Worm (Caenorhabditis elegans): ENCODE results near the gene fut-1.

DNA sequence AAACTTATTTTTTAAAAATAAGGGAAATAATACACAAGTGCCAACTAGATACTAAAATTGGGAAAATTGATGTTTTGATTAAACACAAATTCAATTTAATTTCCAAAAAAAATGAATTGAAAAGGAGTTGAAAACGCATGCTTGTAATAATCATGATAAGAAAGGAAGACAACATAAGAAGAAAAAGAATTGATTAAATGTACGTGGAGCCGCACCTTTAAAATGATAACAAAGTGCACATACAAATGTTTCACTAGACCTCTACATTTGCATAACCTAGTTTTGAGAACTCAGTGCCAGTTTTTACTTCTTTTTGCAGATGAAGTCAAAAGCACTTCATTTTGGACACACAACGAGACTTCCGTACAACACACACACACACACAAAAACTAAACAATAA lies 2.3 kb upstream of the fut-1 start:
- TF ChIP-seq blmp-1 (tag; optimal IDR thresholded peaks at IDR 0.05), result no peak
- no peak for TF ChIP-seq ham-2 (GFP tag; optimal IDR thresholded peaks at IDR 0.05)
- no peak for TF ChIP-seq mab-5 (tag; optimal IDR thresholded peaks at IDR 0.05)
- TF ChIP-seq bed-3 (GFP tag; optimal IDR thresholded peaks at IDR 0.05), result no peak
- no peak for TF ChIP-seq ztf-11 (tag; optimal IDR thresholded peaks at IDR 0.05)
- TF ChIP-seq ces-1 (GFP tag; optimal IDR thresholded peaks at IDR 0.05), result no peak
- no peak for TF ChIP-seq zip-8 (tag; optimal IDR thresholded peaks at IDR 0.05)
- TF ChIP-seq lsy-2 (tag; optimal IDR thresholded peaks at IDR 0.05), result no peak
- TF ChIP-seq lin-13 (tag; optimal IDR thresholded peaks at IDR 0.05), result no peak
- no peak for TF ChIP-seq cnd-1 (tag; optimal IDR thresholded peaks at IDR 0.05)
- TF ChIP-seq pha-4 (tag; optimal IDR thresholded peaks at IDR 0.05), result no peak
